Fruit fly (Drosophila melanogaster): Measurements from ENCODE around the gene dah.

DNA sequence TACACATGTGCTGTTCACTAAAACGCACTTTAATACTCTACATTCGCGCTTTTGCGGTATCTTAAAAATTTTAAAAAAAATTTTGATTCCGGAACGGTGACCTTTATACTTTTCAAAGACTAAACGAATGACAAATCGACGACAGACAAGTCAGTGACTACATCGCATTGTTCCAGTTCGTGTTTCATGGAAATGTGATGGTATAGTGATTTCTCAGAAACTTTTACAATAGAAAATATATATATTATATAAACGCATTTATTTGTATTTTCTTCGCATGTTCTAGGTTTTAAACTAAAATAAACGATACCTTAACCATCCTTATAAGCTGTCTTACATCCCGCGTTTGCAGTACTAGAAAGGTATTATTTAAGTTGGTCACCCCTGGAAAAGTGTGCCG is 32.8 kb downstream of the dah start, which contains the start of gene Pp1-13C:
- TF ChIP-seq woc (GFP tag; optimal IDR thresholded peaks at IDR 0.05) (no peak), lola (GFP tag; optimal IDR thresholded peaks at IDR 0.05) (no peak), psq (GFP tag; optimal IDR thresholded peaks at IDR 0.05) (no peak), dl (GFP tag; optimal IDR thresholded peaks at IDR 0.05; ENCODE audit: insufficient read depth in 1 of 2, partially characterized antibody in 2 of 2) (no peak)
